Fruit fly (Drosophila melanogaster) whole organism, wandering third instar larva: Measurements from ENCODE around the gene osa.

Experiments
- Abd-B ChIP-seq: fragments of >200 bp; optimal IDR thresholded peaks from 2 replicates; lab custom pipeline; 2017; ENCODE audit warnings: missing biosample characterization, missing genetic modification characterization
- CG9705 ChIP-seq: fragments of 200-800 bp; sonication (Bioruptor generic); optimal IDR thresholded peaks from 2 replicates; lab custom pipeline; 2018; ENCODE audit warnings: missing biosample characterization, mild to moderate bottlenecking, missing genetic modification characterization
- Dfd ChIP-seq: fragments of >200 bp; optimal IDR thresholded peaks from 2 replicates; lab custom pipeline; 2017; ENCODE audit warnings: missing biosample characterization, missing genetic modification characterization
- Dif ChIP-seq: fragments of 200-275, 200-300 bp; sonication (Bioruptor generic); optimal IDR thresholded peaks from 2 replicates; lab custom pipeline; 2018; ENCODE audit warnings: missing biosample characterization, missing genetic modification characterization; ENCODE audit not compliant: partially characterized antibody
- GATAd ChIP-seq: sonication (Bioruptor generic); optimal IDR thresholded peaks from 2 replicates; lab custom pipeline; 2016; ENCODE audit warnings: missing biosample characterization, missing genetic modification characterization
- HLH106 ChIP-seq: fragments of 200-800 bp; optimal IDR thresholded peaks from 3 replicates; lab custom pipeline; 2019; ENCODE audit warnings: missing biosample characterization, mild to moderate bottlenecking, missing genetic modification characterization, moderate library complexity
- Hnf4 ChIP-seq: fragments of 200-800 bp; sonication (Bioruptor generic); optimal IDR thresholded peaks from 2 replicates; lab custom pipeline; 2016; ENCODE audit warnings: missing biosample characterization, mild to moderate bottlenecking, missing genetic modification characterization
- Hr78 ChIP-seq: fragments of >200 bp; optimal IDR thresholded peaks from 2 replicates; lab custom pipeline; 2017; ENCODE audit warnings: missing biosample characterization, missing genetic modification characterization
- Hr83 ChIP-seq: fragments of 200-300 bp; sonication (Bioruptor generic); optimal IDR thresholded peaks from 2 replicates; lab custom pipeline; 2016; ENCODE audit warnings: missing biosample characterization, mild to moderate bottlenecking, missing genetic modification characterization, moderate library complexity; ENCODE audit not compliant: poor library complexity, severe bottlenecking
- Jra ChIP-seq: sonication (Bioruptor generic); optimal IDR thresholded peaks from 2 replicates; lab custom pipeline; 2016; ENCODE audit warnings: missing biosample characterization, missing genetic modification characterization
- Mio ChIP-seq: sonication (Bioruptor generic); optimal IDR thresholded peaks from 2 replicates; lab custom pipeline; 2016; ENCODE audit warnings: missing biosample characterization, missing genetic modification characterization
- N ChIP-seq: fragments of >200 bp; optimal IDR thresholded peaks from 2 replicates; lab custom pipeline; 2018; ENCODE audit warnings: missing biosample characterization, missing external identifiers, missing genetic modification characterization
- OdsH ChIP-seq: fragments of 200-800 bp; sonication (Bioruptor generic); optimal IDR thresholded peaks from 2 replicates; lab custom pipeline; 2016; ENCODE audit warnings: missing biosample characterization, mild to moderate bottlenecking, missing genetic modification characterization
- Rel ChIP-seq, 2 experiments: fragments of 200-800 bp; sonication (Bioruptor generic) in 1 of 2; optimal IDR thresholded peaks; 2 replicates in 1 of 2; 3 replicates in 1 of 2; lab custom pipeline; 2016 to 2019; ENCODE audit warnings: mild to moderate bottlenecking in 2 of 2, missing biosample characterization in 2 of 2, missing genetic modification characterization in 2 of 2, moderate library complexity in 1 of 2
- Sp1 ChIP-seq: fragments of 200-800 bp; sonication (Bioruptor generic); optimal IDR thresholded peaks from 3 replicates; lab custom pipeline; 2019; ENCODE audit warnings: missing biosample characterization, mild to moderate bottlenecking, missing genetic modification characterization, moderate library complexity
- Vsx2 ChIP-seq: fragments of 200-300, 225-300 bp; sonication (Bioruptor generic); optimal IDR thresholded peaks from 2 replicates; lab custom pipeline; 2018; ENCODE audit warnings: missing biosample characterization, missing genetic modification characterization; ENCODE audit not compliant: partially characterized antibody
- br ChIP-seq: fragments of 200-800 bp; sonication (Bioruptor generic); optimal IDR thresholded peaks from 2 replicates; lab custom pipeline; 2016; ENCODE audit warnings: missing biosample characterization, missing genetic modification characterization
- brk ChIP-seq: fragments of 200-800 bp; sonication (Bioruptor generic); optimal IDR thresholded peaks from 2 replicates; lab custom pipeline; 2016; ENCODE audit warnings: missing biosample characterization, mild to moderate bottlenecking, missing genetic modification characterization
- dl ChIP-seq, 2 experiments: fragments of 175-275, 200-275 bp in 1 of 2; fragments of 200-275 bp in 1 of 2; sonication (Bioruptor generic); optimal IDR thresholded peaks; lab custom pipeline; 2018; ENCODE audit warnings: mild to moderate bottlenecking in 2 of 2, missing biosample characterization in 2 of 2, missing genetic modification characterization in 2 of 2, moderate library complexity in 2 of 2; ENCODE audit not compliant: partially characterized antibody in 2 of 2, insufficient read depth in 1 of 2
- dmrt93B ChIP-seq: fragments of 200-800 bp; sonication (Bioruptor generic); optimal IDR thresholded peaks from 2 replicates; lab custom pipeline; 2018; ENCODE audit warnings: missing biosample characterization, mild to moderate bottlenecking, missing genetic modification characterization
- dsf ChIP-seq: sonication (Bioruptor generic); optimal IDR thresholded peaks from 2 replicates; lab custom pipeline; 2016; ENCODE audit warnings: missing biosample characterization, missing genetic modification characterization, borderline replicate concordance
- ey ChIP-seq: fragments of 200-800 bp; sonication (Bioruptor generic); optimal IDR thresholded peaks from 2 replicates; lab custom pipeline; 2016; ENCODE audit warnings: missing biosample characterization, missing genetic modification characterization
- foxo ChIP-seq, 2 experiments: fragments of 200-800 bp; sonication (Bioruptor generic); optimal IDR thresholded peaks; 2 replicates in 1 of 2; 3 replicates in 1 of 2; lab custom pipeline; 2016 to 2017; ENCODE audit warnings: missing biosample characterization in 2 of 2, missing genetic modification characterization in 2 of 2
- fru ChIP-seq: fragments of 200-800 bp; sonication (Bioruptor generic); optimal IDR thresholded peaks from 3 replicates; lab custom pipeline; 2016; ENCODE audit warnings: missing biosample characterization, mild to moderate bottlenecking, missing genetic modification characterization
- h ChIP-seq: fragments of 200-800 bp; sonication (Bioruptor generic); optimal IDR thresholded peaks from 3 replicates; lab custom pipeline; 2016; ENCODE audit warnings: missing biosample characterization, mild to moderate bottlenecking, missing genetic modification characterization
- jim ChIP-seq: fragments of 175-275, 200-325 bp; sonication (Bioruptor generic); optimal IDR thresholded peaks from 2 replicates; lab custom pipeline; 2016; ENCODE audit warnings: missing biosample characterization, mild to moderate bottlenecking, missing genetic modification characterization
- lola ChIP-seq: fragments of >200 bp; optimal IDR thresholded peaks from 2 replicates; lab custom pipeline; 2017; ENCODE audit warnings: missing biosample characterization, missing genetic modification characterization
- psq ChIP-seq: fragments of 200-800 bp; sonication (Bioruptor generic); optimal IDR thresholded peaks from 3 replicates; lab custom pipeline; 2017; ENCODE audit warnings: missing biosample characterization, mild to moderate bottlenecking, missing genetic modification characterization, moderate library complexity
- rgr ChIP-seq: fragments of 200-800 bp; sonication (Bioruptor generic); optimal IDR thresholded peaks from 3 replicates; lab custom pipeline; 2016; ENCODE audit warnings: missing biosample characterization, mild to moderate bottlenecking, missing genetic modification characterization
- sage ChIP-seq: fragments of 200-800 bp; sonication (Bioruptor generic); optimal IDR thresholded peaks from 2 replicates; lab custom pipeline; 2016; ENCODE audit warnings: missing biosample characterization, mild to moderate bottlenecking, missing genetic modification characterization
- sv ChIP-seq: fragments of 200-800 bp; sonication (Bioruptor generic); optimal IDR thresholded peaks from 3 replicates; lab custom pipeline; 2016; ENCODE audit warnings: missing biosample characterization, missing genetic modification characterization
- tai ChIP-seq: sonication (Bioruptor generic); optimal IDR thresholded peaks from 2 replicates; lab custom pipeline; 2016; ENCODE audit warnings: missing biosample characterization, missing genetic modification characterization
- usp ChIP-seq: fragments of >200 bp; optimal IDR thresholded peaks from 2 replicates; lab custom pipeline; 2017; ENCODE audit warnings: missing biosample characterization, missing genetic modification characterization
- woc ChIP-seq: sonication (Bioruptor generic); optimal IDR thresholded peaks from 2 replicates; lab custom pipeline; 2016; ENCODE audit warnings: missing biosample characterization, mild to moderate bottlenecking, missing genetic modification characterization

The osa gene

dm6 chr3R:17724963-17725362 lies 6.8 kb upstream of the osa start, which contains the start of gene Atg8b:
TSS of gene Atg8b (minus strand) at chr3R:17725063.
- TF ChIP-seq tai (GFP tag; lab: Kevin White, UChicago) (no peak), Dif (GFP tag; lab: Kevin White, UChicago) (no peak), dl (GFP tag; optimal IDR thresholded peaks at IDR 0.05; lab: Kevin White, UChicago; ENCODE audit: insufficient read depth in 1 of 2, partially characterized antibody in 2 of 2) (no peak), N (GFP tag; lab: Kevin White, UChicago) (no peak), br (GFP tag; lab: Kevin White, UChicago) (no peak), h (GFP tag; lab: Kevin White, UChicago) (no peak), Hr78 (GFP tag; lab: Kevin White, UChicago) (no peak), woc (GFP tag; lab: Kevin White, UChicago) (no peak), Sp1 (GFP tag; lab: Kevin White, UChicago) (no peak), dmrt93B (no peak)

dm6 chr3R:17718760-17719625 lies 843 bp upstream of the osa start, which contains the start of gene Pxt:
TSS of gene Pxt (plus strand) at chr3R:17719454.
- no peak for TF ChIP-seq OdsH (GFP tag; lab: Kevin White, UChicago)
- TF ChIP-seq br (GFP tag; lab: Kevin White, UChicago), result no peak
- no peak for TF ChIP-seq jim (GFP tag; lab: Kevin White, UChicago)
- no peak for TF ChIP-seq foxo (GFP tag; optimal IDR thresholded peaks at IDR 0.05; lab: Kevin White, UChicago)
- no peak for TF ChIP-seq Sp1 (GFP tag; lab: Kevin White, UChicago)
- no peak for TF ChIP-seq Abd-B
- no peak for TF ChIP-seq rgr (GFP tag; lab: Kevin White, UChicago)
- no peak for TF ChIP-seq Hr78 (GFP tag; lab: Kevin White, UChicago)
- TF ChIP-seq sage, result no peak
- no peak for TF ChIP-seq usp (GFP tag; lab: Kevin White, UChicago)
- no peak for TF ChIP-seq Mio
- TF ChIP-seq Dfd (GFP tag; lab: Kevin White, UChicago), result no peak
- TF ChIP-seq Vsx2 (GFP tag; lab: Kevin White, UChicago), result no peak
- no peak for TF ChIP-seq Hnf4
- TF ChIP-seq brk (GFP tag; lab: Kevin White, UChicago), result no peak
- no peak for TF ChIP-seq lola (GFP tag; lab: Kevin White, UChicago)
- TF ChIP-seq h (GFP tag; lab: Kevin White, UChicago), result no peak
- TF ChIP-seq fru (GFP tag; lab: Kevin White, UChicago), result no peak
- no peak for TF ChIP-seq sv (GFP tag; lab: Kevin White, UChicago)

- no peak for TF ChIP-seq HLH106 (tag; lab: Kevin White, UChicago)
- peak; percentile 96 to 97 for TF ChIP-seq dl (GFP tag; optimal IDR thresholded peaks at IDR 0.05; lab: Kevin White, UChicago; ENCODE audit: insufficient read depth in 1 of 2, partially characterized antibody in 2 of 2)
- peak; percentile 61 for TF ChIP-seq br (GFP tag; lab: Kevin White, UChicago)
- TF ChIP-seq Hnf4, result peak; percentile 45
- peak; percentile 66 for TF ChIP-seq brk (GFP tag; lab: Kevin White, UChicago)
- peak; percentile 3 for TF ChIP-seq ey
- TF ChIP-seq GATAd, result no peak
- TF ChIP-seq lola (GFP tag; lab: Kevin White, UChicago), result no peak
- no peak for TF ChIP-seq Rel (GFP tag; optimal IDR thresholded peaks at IDR 0.05; lab: Kevin White, UChicago)
- TF ChIP-seq Rel (tag; optimal IDR thresholded peaks at IDR 0.05; lab: Kevin White, UChicago), result peak; percentile 72
- TF ChIP-seq woc (GFP tag; lab: Kevin White, UChicago), result peak; percentile 2
- TF ChIP-seq OdsH (GFP tag; lab: Kevin White, UChicago), result peak; percentile 53
- peak; percentile 83 for TF ChIP-seq Jra (GFP tag; lab: Kevin White, UChicago)
- TF ChIP-seq dsf, result no peak
- peak; percentile 47 for TF ChIP-seq Sp1 (GFP tag; lab: Kevin White, UChicago)
- TF ChIP-seq foxo (GFP tag; optimal IDR thresholded peaks at IDR 0.05; lab: Kevin White, UChicago), result peak; percentile 52 to 56
- TF ChIP-seq N (GFP tag; lab: Kevin White, UChicago), result peak; percentile 13
- TF ChIP-seq h (GFP tag; lab: Kevin White, UChicago), result peak; percentile 84
- no peak for TF ChIP-seq usp (GFP tag; lab: Kevin White, UChicago)
- peak; percentile 39 for TF ChIP-seq rgr (GFP tag; lab: Kevin White, UChicago)
- peak; percentile 98 for TF ChIP-seq Dif (GFP tag; lab: Kevin White, UChicago)
- peak; percentile 75 for TF ChIP-seq psq (GFP tag; lab: Kevin White, UChicago)
- TF ChIP-seq Hr83 (GFP tag; lab: Kevin White, UChicago), result peak; percentile 90
- peak; percentile 28 for TF ChIP-seq sage
- TF ChIP-seq Mio, result no peak
- peak; percentile 75 for TF ChIP-seq fru (GFP tag; lab: Kevin White, UChicago)
- TF ChIP-seq CG9705 (GFP tag; lab: Kevin White, UChicago), result peak; percentile 26
- peak; percentile 9 for TF ChIP-seq tai (GFP tag; lab: Kevin White, UChicago)
These were observed 1.1 kb downstream of the osa start for dm6 chr3R:17716858-17717596.
